Fruit fly (Drosophila melanogaster) whole organism, wandering third instar larva: ENCODE data around the gene fln.

Experiments used
- Hr78 ChIP-seq: fragments of >200 bp; optimal IDR thresholded peaks from 2 replicates; lab custom pipeline; 2017; ENCODE audit warnings: missing biosample characterization, missing genetic modification characterization
- dl ChIP-seq, 2 experiments: fragments of 175-275, 200-275 bp in 1 of 2; fragments of 200-275 bp in 1 of 2; sonication (Bioruptor generic); optimal IDR thresholded peaks; lab custom pipeline; 2018; ENCODE audit warnings: mild to moderate bottlenecking in 2 of 2, missing biosample characterization in 2 of 2, missing genetic modification characterization in 2 of 2, moderate library complexity in 2 of 2; ENCODE audit not compliant: partially characterized antibody in 2 of 2, insufficient read depth in 1 of 2
- lola ChIP-seq: fragments of >200 bp; optimal IDR thresholded peaks from 2 replicates; lab custom pipeline; 2017; ENCODE audit warnings: missing biosample characterization, missing genetic modification characterization

- TF ChIP-seq Hr78 (GFP tag; lab: Kevin White, UChicago), result no peak
- no peak for TF ChIP-seq dl (GFP tag; optimal IDR thresholded peaks at IDR 0.05; lab: Kevin White, UChicago; ENCODE audit: insufficient read depth in 1 of 2, partially characterized antibody in 2 of 2)
- no peak for TF ChIP-seq lola (GFP tag; lab: Kevin White, UChicago)
Measured at dm6 chr3L:19941162-19941561, 49.9 kb downstream of the fln start.
